Worm (Caenorhabditis elegans): ENCODE results near the gene F32E10.9.
"Not testable (repeated sequence)": the region's sequence is repeated elsewhere in the genome, so short reads cannot be mapped to it uniquely, and the experiment has no call there.

F32E10.9 gene

ce11 chrIV:7563850-7564249 lies at the start of gene F32E10.9:
Gene F32E10.9 (minus strand): TSS chrIV:7563950.
- TF ChIP-seq mef-2 (tag; optimal IDR thresholded peaks at IDR 0.05); dsc-1 (tag; optimal IDR thresholded peaks at IDR 0.05); ceh-63 (GFP tag; optimal IDR thresholded peaks at IDR 0.05): not testable (repeated sequence)

ce11 chrIV:7612523-7612922 lies 48.8 kb upstream of the F32E10.9 start:
- no peak for TF ChIP-seq unc-62 (GFP tag; optimal IDR thresholded peaks at IDR 0.05)
- TF ChIP-seq pax-3 (tag; optimal IDR thresholded peaks at IDR 0.05) = no peak
- TF ChIP-seq ztf-11 (tag; optimal IDR thresholded peaks at IDR 0.05) = no peak
- no peak for TF ChIP-seq nhr-77 (tag; optimal IDR thresholded peaks at IDR 0.05)
- TF ChIP-seq rnt-1 (tag; optimal IDR thresholded peaks at IDR 0.05) = no peak
- TF ChIP-seq ceh-8 (GFP tag; optimal IDR thresholded peaks at IDR 0.05) = peak; percentile 53
- TF ChIP-seq tbx-2 (tag; optimal IDR thresholded peaks at IDR 0.05) = peak; percentile 47
- TF ChIP-seq dsc-1 (tag; optimal IDR thresholded peaks at IDR 0.05) = no peak
- peak; percentile 3 for TF ChIP-seq swsn-7 (tag; optimal IDR thresholded peaks at IDR 0.05)
- TF ChIP-seq sox-4 (tag; optimal IDR thresholded peaks at IDR 0.05) = no peak
- TF ChIP-seq ceh-63 (GFP tag; optimal IDR thresholded peaks at IDR 0.05) = no peak
- no peak for TF ChIP-seq aha-1 (tag; optimal IDR thresholded peaks at IDR 0.05)
- TF ChIP-seq C04F5.9 (tag; optimal IDR thresholded peaks at IDR 0.05) = no peak
- no peak for TF ChIP-seq zag-1 (tag; optimal IDR thresholded peaks at IDR 0.05)
- peak; percentile 70 for TF ChIP-seq lin-14 (GFP tag; optimal IDR thresholded peaks at IDR 0.05)
- peak; percentile 54 for TF ChIP-seq nhr-71 (tag; optimal IDR thresholded peaks at IDR 0.05)
- TF ChIP-seq zip-4 (GFP tag; optimal IDR thresholded peaks at IDR 0.05) = no peak
- no peak for TF ChIP-seq nhr-19 (GFP tag; conservative IDR thresholded peaks at IDR 0.05)
- TF ChIP-seq mep-1 (tag; optimal IDR thresholded peaks at IDR 0.05) = no peak
- no peak for TF ChIP-seq pqm-1 (tag; optimal IDR thresholded peaks at IDR 0.05)
- TF ChIP-seq skn-1 (tag; optimal IDR thresholded peaks at IDR 0.05) = no peak
- peak; percentile 12 for TF ChIP-seq unc-86 (tag; optimal IDR thresholded peaks at IDR 0.05)
- TF ChIP-seq ces-1 (GFP tag; optimal IDR thresholded peaks at IDR 0.05) = no peak
- no peak for TF ChIP-seq fkh-8 (tag; optimal IDR thresholded peaks at IDR 0.05)
- peak; percentile 54 for TF ChIP-seq nhr-47 (tag; optimal IDR thresholded peaks at IDR 0.05)
- no peak for TF ChIP-seq isw-1 (GFP tag; IDR thresholded peaks at IDR 0.05)
- no peak for TF ChIP-seq hlh-17 (GFP tag; optimal IDR thresholded peaks at IDR 0.05; ENCODE audit: borderline replicate concordance)
- TF ChIP-seq jun-1 (tag; optimal IDR thresholded peaks at IDR 0.05) = no peak
- no peak for TF ChIP-seq elt-2 (tag; optimal IDR thresholded peaks at IDR 0.05)
- no peak for TF ChIP-seq efl-1 (optimal IDR thresholded peaks at IDR 0.05)
- peak in 1 of 2 experiments; percentile 3 for TF ChIP-seq efl-1 (GFP tag; optimal IDR thresholded peaks at IDR 0.05 in 1 of 2)
- TF ChIP-seq fos-1 (tag; optimal IDR thresholded peaks at IDR 0.05) = no peak
- TF ChIP-seq fkh-10 (GFP tag; optimal IDR thresholded peaks at IDR 0.05) = peak; percentile 17
- TF ChIP-seq egl-13 (tag; optimal IDR thresholded peaks at IDR 0.05) = no peak

- TF ChIP-seq lir-3 (tag; optimal IDR thresholded peaks at IDR 0.05; ENCODE audit: poor library complexity) (no peak), nhr-71 (tag; optimal IDR thresholded peaks at IDR 0.05) (no peak), efl-3 (GFP tag; optimal IDR thresholded peaks at IDR 0.05) (no peak), rnt-1 (tag; optimal IDR thresholded peaks at IDR 0.05) (no peak), egl-13 (tag; optimal IDR thresholded peaks at IDR 0.05) (peak; percentile 29), hpl-2 (GFP tag; optimal IDR thresholded peaks at IDR 0.05) (no peak), nhr-85 (tag) (no peak), mef-2 (tag; optimal IDR thresholded peaks at IDR 0.05) (no peak), ceh-8 (GFP tag; optimal IDR thresholded peaks at IDR 0.05) (no peak), skn-1 (tag; optimal IDR thresholded peaks at IDR 0.05) (no peak), ceh-90 (tag; optimal IDR thresholded peaks at IDR 0.05) (no peak), ceh-82 (tag; optimal IDR thresholded peaks at IDR 0.05) (peak in 1 of 3 experiments; percentile 49), nhr-12 (tag; optimal IDR thresholded peaks at IDR 0.05) (no peak), nhr-47 (tag; optimal IDR thresholded peaks at IDR 0.05) (peak; percentile 6), C34B4.2 (tag; optimal IDR thresholded peaks at IDR 0.05) (no peak), unc-98 (GFP tag; IDR thresholded peaks at IDR 0.05) (no peak), jun-1 (tag; optimal IDR thresholded peaks at IDR 0.05) (no peak), ceh-88 (GFP tag; IDR thresholded peaks at IDR 0.05) (no peak), nhr-76 (tag; optimal IDR thresholded peaks at IDR 0.05) (no peak), ces-1 (GFP tag; optimal IDR thresholded peaks at IDR 0.05) (no peak), hlh-4 (tag; optimal IDR thresholded peaks at IDR 0.05) (no peak), Y116A8C.19 (tag; optimal IDR thresholded peaks at IDR 0.05; ENCODE audit: borderline replicate concordance) (no peak), lin-39 (tag; optimal IDR thresholded peaks at IDR 0.05) (no peak), irx-1 (tag; optimal IDR thresholded peaks at IDR 0.05) (no peak), fkh-8 (tag; optimal IDR thresholded peaks at IDR 0.05) (peak; percentile 44), tlp-1 (tag; optimal IDR thresholded peaks at IDR 0.05) (no peak)
Observed at ce11 chrIV:7611396-7611795, 47.6 kb upstream of the F32E10.9 start.
